Worm (Caenorhabditis elegans): ENCODE measurements around the gene selt-1.2.
A peak's percentile ranks its signal among the peaks of the same experiment; 100 is the strongest.

The selt-1.2 gene

ce11 chrV:10726691-10727090, 20.5 kb downstream of the selt-1.2 start:
- no peak for TF ChIP-seq dao-5 (tag; optimal IDR thresholded peaks at IDR 0.05)
- no peak for TF ChIP-seq W03F9.2 (tag; optimal IDR thresholded peaks at IDR 0.05)
- no peak for TF ChIP-seq him-1 (tag; optimal IDR thresholded peaks at IDR 0.05)

ce11 chrV:10725424-10725951, 21.7 kb downstream of the selt-1.2 start:
- TF ChIP-seq W03F9.2 (tag; optimal IDR thresholded peaks at IDR 0.05), result no peak
- TF ChIP-seq dao-5 (tag; optimal IDR thresholded peaks at IDR 0.05), result no peak
- no peak for TF ChIP-seq him-1 (tag; optimal IDR thresholded peaks at IDR 0.05)

- no peak for TF ChIP-seq him-1 (tag; optimal IDR thresholded peaks at IDR 0.05)
- no peak for TF ChIP-seq W03F9.2 (tag; optimal IDR thresholded peaks at IDR 0.05)
- no peak for TF ChIP-seq dao-5 (tag; optimal IDR thresholded peaks at IDR 0.05)
Measured at ce11 chrV:10724472-10724871, 22.7 kb downstream of the selt-1.2 start.

- no peak for TF ChIP-seq him-1 (tag; optimal IDR thresholded peaks at IDR 0.05)
- no peak for TF ChIP-seq W03F9.2 (tag; optimal IDR thresholded peaks at IDR 0.05)
Measured at ce11 chrV:10723583-10723982, 23.6 kb downstream of the selt-1.2 start.

ce11 chrV:10723181-10723580, 24.0 kb downstream of the selt-1.2 start:
- TF ChIP-seq W03F9.2 (tag; optimal IDR thresholded peaks at IDR 0.05), result no peak
- TF ChIP-seq dao-5 (tag; optimal IDR thresholded peaks at IDR 0.05), result no peak
- no peak for TF ChIP-seq him-1 (tag; optimal IDR thresholded peaks at IDR 0.05)

- no peak for TF ChIP-seq W03F9.2 (tag; optimal IDR thresholded peaks at IDR 0.05)
- no peak for TF ChIP-seq him-1 (tag; optimal IDR thresholded peaks at IDR 0.05)
- no peak for TF ChIP-seq dao-5 (tag; optimal IDR thresholded peaks at IDR 0.05)
Measured at ce11 chrV:10722595-10722994, 24.6 kb downstream of the selt-1.2 start.

- TF ChIP-seq dao-5 (tag; optimal IDR thresholded peaks at IDR 0.05) (no peak), W03F9.2 (tag; optimal IDR thresholded peaks at IDR 0.05) (no peak), him-1 (tag; optimal IDR thresholded peaks at IDR 0.05) (peak; percentile 39)
Measured at ce11 chrV:10721912-10722426, 25.2 kb downstream of the selt-1.2 start.

ce11 chrV:10721304-10721703, 25.9 kb downstream of the selt-1.2 start:
- TF ChIP-seq W03F9.2 (tag; optimal IDR thresholded peaks at IDR 0.05) (no peak), him-1 (tag; optimal IDR thresholded peaks at IDR 0.05) (no peak), dao-5 (tag; optimal IDR thresholded peaks at IDR 0.05) (no peak)

ce11 chrV:10720876-10721275, 26.3 kb downstream of the selt-1.2 start:
- TF ChIP-seq dao-5 (tag; optimal IDR thresholded peaks at IDR 0.05) (no peak), W03F9.2 (tag; optimal IDR thresholded peaks at IDR 0.05) (no peak), him-1 (tag; optimal IDR thresholded peaks at IDR 0.05) (no peak)

ce11 chrV:10720303-10720847, 26.8 kb downstream of the selt-1.2 start:
- TF ChIP-seq dao-5 (tag; optimal IDR thresholded peaks at IDR 0.05) (no peak), him-1 (tag; optimal IDR thresholded peaks at IDR 0.05) (no peak), W03F9.2 (tag; optimal IDR thresholded peaks at IDR 0.05) (no peak)

- peak; percentile 11 for TF ChIP-seq W03F9.2 (tag; optimal IDR thresholded peaks at IDR 0.05)
- TF ChIP-seq dao-5 (tag; optimal IDR thresholded peaks at IDR 0.05), result no peak
Measured at ce11 chrV:10719833-10720170, 27.4 kb downstream of the selt-1.2 start.

ce11 chrV:10719019-10719832, 27.9 kb downstream of the selt-1.2 start:
- TF ChIP-seq W03F9.2 (tag; optimal IDR thresholded peaks at IDR 0.05) (no peak), him-1 (tag; optimal IDR thresholded peaks at IDR 0.05) (no peak), dao-5 (tag; optimal IDR thresholded peaks at IDR 0.05) (no peak)

ce11 chrV:10718037-10718436, 29.1 kb downstream of the selt-1.2 start:
- TF ChIP-seq W03F9.2 (tag; optimal IDR thresholded peaks at IDR 0.05) (no peak), dao-5 (tag; optimal IDR thresholded peaks at IDR 0.05) (no peak), him-1 (tag; optimal IDR thresholded peaks at IDR 0.05) (no peak)

ce11 chrV:10716865-10717713, 30.1 kb downstream of the selt-1.2 start:
- TF ChIP-seq him-1 (tag; optimal IDR thresholded peaks at IDR 0.05), result no peak

Data from whole organism, L4/young adult.